Fruit fly (Drosophila melanogaster) whole organism, embryonic: ENCODE measurements around the gene DCTN6-p27.

Source experiments
- CG11504 ChIP-seq: fragments of 200-800 bp; sonication (Bioruptor generic); optimal IDR thresholded peaks from 3 replicates; lab custom pipeline; 2019; ENCODE audit warnings: missing biosample characterization, mild to moderate bottlenecking, missing genetic modification characterization, moderate library complexity
- CG11696 ChIP-seq: fragments of 200-800 bp; sonication (Bioruptor generic); IDR thresholded peaks from 2 replicates; pipeline ENCODE4 v1.3.6; 2022; ENCODE audit warnings: missing biosample characterization, missing genetic modification characterization
- CG13624 ChIP-seq: fragments of 200-800 bp; sonication (Bioruptor generic); optimal IDR thresholded peaks from 2 replicates; lab custom pipeline; 2016; ENCODE audit warnings: missing biosample characterization, missing genetic modification characterization
- CG1647 ChIP-seq: fragments of 200-800 bp; sonication (Bioruptor generic); optimal IDR thresholded peaks from 3 replicates; lab custom pipeline; 2016; ENCODE audit warnings: missing biosample characterization, missing genetic modification characterization
- CG1792 ChIP-seq: fragments of 200-800 bp; sonication (Bioruptor generic); optimal IDR thresholded peaks from 2 replicates; lab custom pipeline; 2016; ENCODE audit warnings: missing biosample characterization, missing genetic modification characterization
- CG18599 ChIP-seq: fragments of 200-800 bp; sonication (Bioruptor generic); optimal IDR thresholded peaks from 3 replicates; lab custom pipeline; 2017; ENCODE audit warnings: missing biosample characterization, missing genetic modification characterization, mild to moderate bottlenecking, moderate library complexity, missing genetic modification reagents
- CG2712 ChIP-seq: fragments of 200-800 bp; optimal IDR thresholded peaks from 3 replicates; lab custom pipeline; 2019; ENCODE audit warnings: missing biosample characterization, mild to moderate bottlenecking, missing genetic modification characterization, moderate library complexity
- CG31388 ChIP-seq: fragments of 200-800 bp; sonication (Bioruptor generic); optimal IDR thresholded peaks from 2 replicates; lab custom pipeline; 2016; ENCODE audit warnings: missing biosample characterization, missing genetic modification characterization
- CG32767 ChIP-seq: fragments of 200-800 bp; sonication (Bioruptor generic); IDR thresholded peaks from 2 replicates; pipeline ENCODE4 v1.3.6; 2022; ENCODE audit warnings: missing biosample characterization, missing genetic modification characterization
- CG33557 ChIP-seq: fragments of 200-800 bp; sonication (Bioruptor generic); optimal IDR thresholded peaks from 2 replicates; lab custom pipeline; 2019; ENCODE audit warnings: missing biosample characterization, mild to moderate bottlenecking, missing genetic modification characterization, moderate library complexity
- CG34422 ChIP-seq: fragments of 200-800 bp; sonication (Bioruptor generic); IDR thresholded peaks from 3 replicates; pipeline ENCODE4 v1.3.6; 2022; ENCODE audit warnings: missing biosample characterization, missing genetic modification characterization
- CG4854 ChIP-seq: fragments of 200-800 bp; sonication (Bioruptor generic); optimal IDR thresholded peaks from 2 replicates; lab custom pipeline; 2016; ENCODE audit warnings: missing biosample characterization, missing genetic modification characterization, inconsistent platforms
- CG6654 ChIP-seq: fragments of 200-800 bp; sonication (Bioruptor generic); optimal IDR thresholded peaks from 2 replicates; lab custom pipeline; 2017; ENCODE audit warnings: missing biosample characterization, mild to moderate bottlenecking, missing genetic modification characterization
- CG8290 ChIP-seq, 3 experiments: fragments of 200-800 bp; sonication (Bioruptor generic); optimal IDR thresholded peaks; 2 replicates each; lab custom pipeline; 2016 to 2019; ENCODE audit warnings: missing biosample characterization in 3 of 3, missing genetic modification characterization in 3 of 3, mild to moderate bottlenecking in 2 of 3, moderate library complexity in 1 of 3
- CG8924 ChIP-seq: fragments of 200-800 bp; optimal IDR thresholded peaks from 3 replicates; lab custom pipeline; 2019; ENCODE audit warnings: missing biosample characterization, mild to moderate bottlenecking, missing genetic modification characterization, moderate library complexity
- CG9609 ChIP-seq: fragments of 200-800 bp; sonication (Bioruptor generic); optimal IDR thresholded peaks from 3 replicates; lab custom pipeline; 2016; ENCODE audit warnings: missing biosample characterization, missing genetic modification characterization
- CG9817 ChIP-seq: fragments of 200-800 bp; sonication (Bioruptor generic); optimal IDR thresholded peaks from 2 replicates; lab custom pipeline; 2018; ENCODE audit warnings: missing biosample characterization, mild to moderate bottlenecking, missing genetic modification characterization, moderate library complexity
- Gug ChIP-seq: fragments of 200-800 bp; sonication (Bioruptor generic); IDR thresholded peaks from 4 replicates; pipeline ENCODE4 v1.3.6; 2022; ENCODE audit warnings: missing biosample characterization, missing genetic modification characterization
- HLH3B ChIP-seq: fragments of 200-800 bp; sonication (Bioruptor generic); IDR thresholded peaks from 2 replicates; pipeline ENCODE4 v1.3.6; 2022; ENCODE audit warnings: missing biosample characterization, missing genetic modification characterization
- Kr ChIP-seq: fragments of 200-800 bp; sonication (Bioruptor generic); optimal IDR thresholded peaks from 2 replicates; lab custom pipeline; 2017; ENCODE audit warnings: missing biosample characterization, mild to moderate bottlenecking, missing genetic modification characterization
- Lpt ChIP-seq: fragments of >200 bp; optimal IDR thresholded peaks from 2 replicates; lab custom pipeline; 2018; ENCODE audit warnings: missing biosample characterization, missing genetic modification characterization
- MESR4 ChIP-seq: fragments of 200-800 bp; sonication (Bioruptor generic); optimal IDR thresholded peaks from 2 replicates; lab custom pipeline; 2018; ENCODE audit warnings: missing biosample characterization, mild to moderate bottlenecking, missing genetic modification characterization, moderate library complexity
- Med ChIP-seq: fragments of 200-800 bp; sonication (Bioruptor generic); peaks from one replicate; lab custom pipeline; 2016; ENCODE audit warnings: missing biosample characterization, missing genetic modification characterization, mild to moderate bottlenecking, inconsistent platforms, moderate library complexity
- Oli ChIP-seq: fragments of 200-800 bp; sonication (Bioruptor generic); optimal IDR thresholded peaks from 2 replicates; lab custom pipeline; 2018; ENCODE audit warnings: missing biosample characterization, mild to moderate bottlenecking, missing genetic modification characterization, moderate library complexity
- PHDP ChIP-seq: fragments of 200-800 bp; sonication (Bioruptor generic); optimal IDR thresholded peaks from 3 replicates; lab custom pipeline; 2018; ENCODE audit warnings: missing biosample characterization, mild to moderate bottlenecking, missing genetic modification characterization, moderate library complexity
- Poxn ChIP-seq: fragments of 200-800 bp; sonication (Bioruptor generic); IDR thresholded peaks from 2 replicates; pipeline ENCODE4 v1.3.6; 2022; ENCODE audit warnings: missing biosample characterization, missing genetic modification characterization
- Scr ChIP-seq: fragments of 200-800 bp; sonication (Bioruptor generic); IDR thresholded peaks from 2 replicates; pipeline ENCODE4 v1.3.6; 2022; ENCODE audit warnings: missing biosample characterization, missing genetic modification characterization; ENCODE audit not compliant: partially characterized antibody
- bbx ChIP-seq: fragments of 200-800 bp; sonication (Bioruptor generic); IDR thresholded peaks from 2 replicates; pipeline ENCODE4 v1.3.6; 2022; ENCODE audit warnings: missing biosample characterization, missing genetic modification characterization; ENCODE audit not compliant: partially characterized antibody
- chm ChIP-seq: fragments of 200-800 bp; sonication (Bioruptor generic); IDR thresholded peaks from 2 replicates; pipeline ENCODE4 v1.3.6; 2022; ENCODE audit warnings: missing biosample characterization, missing genetic modification characterization
- dimm ChIP-seq: fragments of 200-800 bp; sonication (Bioruptor generic); IDR thresholded peaks from 2 replicates; pipeline ENCODE4 v1.3.6; 2022; ENCODE audit warnings: missing biosample characterization, missing genetic modification characterization
- en ChIP-seq: fragments of 200-800 bp; sonication (Bioruptor generic); optimal IDR thresholded peaks from 2 replicates; lab custom pipeline; 2016; ENCODE audit warnings: missing biosample characterization, missing genetic modification characterization
- fu2 ChIP-seq: fragments of 200-800 bp; sonication (Bioruptor generic); optimal IDR thresholded peaks from 2 replicates; lab custom pipeline; 2016; ENCODE audit warnings: missing biosample characterization, missing genetic modification characterization
- grn ChIP-seq: fragments of 200-800 bp; sonication (Bioruptor generic); optimal IDR thresholded peaks from 3 replicates; lab custom pipeline; 2017; ENCODE audit warnings: missing biosample characterization, missing genetic modification characterization
- gsb-n ChIP-seq: fragments of 200-800 bp; sonication (Bioruptor generic); optimal IDR thresholded peaks from 3 replicates; lab custom pipeline; 2018; ENCODE audit warnings: missing biosample characterization, mild to moderate bottlenecking, missing genetic modification characterization
- jing ChIP-seq: fragments of 200-800 bp; sonication (Bioruptor generic); optimal IDR thresholded peaks from 2 replicates; lab custom pipeline; 2018; ENCODE audit warnings: missing biosample characterization, mild to moderate bottlenecking, missing genetic modification characterization
- klu ChIP-seq: fragments of 200-800 bp; sonication (Bioruptor generic); IDR thresholded peaks from 2 replicates; pipeline ENCODE4 v1.3.6; 2022; ENCODE audit warnings: missing biosample characterization, missing genetic modification characterization
- lov ChIP-seq, 2 experiments: fragments of 200-800 bp in 1 of 2; fragments of >200 bp in 1 of 2; sonication (Bioruptor generic) in 1 of 2; IDR thresholded peaks in 1 of 2; optimal IDR thresholded peaks in 1 of 2; 2 replicates in 1 of 2; 3 replicates in 1 of 2; pipeline versions ENCODE4 v1.3.6 to Lab custom; 2017 to 2022; ENCODE audit warnings: missing biosample characterization in 1 of 2, missing genetic modification characterization in 1 of 2
- oc ChIP-seq: fragments of 200-800 bp; sonication (Bioruptor generic); optimal IDR thresholded peaks from 2 replicates; lab custom pipeline; 2018; ENCODE audit warnings: missing biosample characterization, mild to moderate bottlenecking, missing genetic modification characterization, moderate library complexity
- ranshi ChIP-seq: fragments of 200-800 bp; sonication (Bioruptor generic); IDR thresholded peaks from 2 replicates; pipeline ENCODE4 v1.3.6; 2022; ENCODE audit warnings: missing biosample characterization, missing genetic modification characterization
- row ChIP-seq: fragments of 200-800 bp; sonication (Bioruptor generic); IDR thresholded peaks from 3 replicates; pipeline ENCODE4 v1.3.6; 2022; ENCODE audit warnings: missing biosample characterization, missing genetic modification characterization
- sens ChIP-seq: fragments of 200-800 bp; sonication (Bioruptor generic); peaks from one replicate; lab custom pipeline; 2016; ENCODE audit warnings: missing biosample characterization, missing genetic modification characterization
- sim ChIP-seq: fragments of 200-800 bp; sonication (Bioruptor generic); IDR thresholded peaks from 2 replicates; pipeline ENCODE4 v1.3.6; 2022; ENCODE audit warnings: missing biosample characterization, missing genetic modification characterization
- slbo ChIP-seq: fragments of 200-800 bp; sonication (Bioruptor generic); IDR thresholded peaks from 2 replicates; pipeline ENCODE4 v1.3.6; 2022; ENCODE audit warnings: missing biosample characterization, missing genetic modification characterization
- slp2 ChIP-seq: fragments of 200-800 bp; sonication (Bioruptor generic); optimal IDR thresholded peaks from 2 replicates; lab custom pipeline; 2016; ENCODE audit warnings: missing biosample characterization, missing genetic modification characterization
- sr ChIP-seq: fragments of 200-800 bp; sonication (Bioruptor generic); IDR thresholded peaks from 3 replicates; pipeline ENCODE4 v1.3.6; 2022; ENCODE audit warnings: missing biosample characterization, missing genetic modification characterization
- tll ChIP-seq, 2 experiments: fragments of 200-800 bp in 1 of 2; fragments of >200 bp in 1 of 2; sonication (Bioruptor generic) in 1 of 2; optimal IDR thresholded peaks; 2 replicates each; lab custom pipeline; 2017 to 2019; ENCODE audit warnings: missing biosample characterization in 2 of 2, missing genetic modification characterization in 2 of 2, mild to moderate bottlenecking in 1 of 2, moderate library complexity in 1 of 2
- trem ChIP-seq: fragments of 200-800 bp; optimal IDR thresholded peaks from 3 replicates; lab custom pipeline; 2019; ENCODE audit warnings: missing biosample characterization, mild to moderate bottlenecking, missing genetic modification characterization, moderate library complexity
- vvl ChIP-seq: fragments of 200-800 bp; sonication (Bioruptor generic); IDR thresholded peaks from 2 replicates; pipeline ENCODE4 v1.3.6; 2022; ENCODE audit warnings: missing biosample characterization, missing genetic modification characterization

DCTN6-p27 gene

dm6 chr2L:19134366-19134689, 2.2 kb downstream of the DCTN6-p27 start (continued):
- TF ChIP-seq CG13624 (no peak), CG4854 (GFP tag; lab: Kevin White, UChicago) (no peak), vvl (GFP tag; lab: Robert Waterston, UW) (peak; percentile 56), CG8924 (tag; lab: Kevin White, UChicago) (no peak), sr (GFP tag; lab: Robert Waterston, UW) (no peak)

- TF ChIP-seq Oli (tag; lab: Kevin White, UChicago) (no peak), grn (GFP tag; lab: Kevin White, UChicago) (no peak), Med (GFP tag; lab: Kevin White, UChicago) (peak; percentile 80), slp2 (GFP tag; lab: Kevin White, UChicago) (no peak), Scr (GFP tag; lab: Robert Waterston, UW) (peak; percentile 25; the same call in 1 of the 2 replicates), CG2712 (tag; lab: Kevin White, UChicago) (peak; percentile 23), CG8290 (GFP tag; optimal IDR thresholded peaks at IDR 0.05; lab: Kevin White, UChicago) (peak; percentile 15), CG8290 (tag; optimal IDR thresholded peaks at IDR 0.05; lab: Kevin White, UChicago) (peak; percentile 18 to 50), bbx (peak; percentile 57), CG33557 (GFP tag; lab: Kevin White, UChicago) (peak; percentile 2), CG9609 (GFP tag; lab: Kevin White, UChicago) (no peak), Gug (GFP tag; lab: Robert Waterston, UW) (no peak), CG18599 (GFP tag; lab: Kevin White, UChicago) (peak; percentile 17), Lpt (GFP tag; lab: Kevin White, UChicago) (peak; percentile 71), Kr (peak; percentile 69), PHDP (tag; lab: Kevin White, UChicago) (peak; percentile 14), CG34422 (peak; percentile 67; the same call in 1 of the 3 replicates), sim (GFP tag; lab: Robert Waterston, UW) (no peak), fu2 (no peak), gsb-n (peak; percentile 43), oc (tag; lab: Kevin White, UChicago) (peak; percentile 52), en (GFP tag; lab: Kevin White, UChicago) (no peak), dimm (no peak), CG11504 (tag; lab: Kevin White, UChicago) (peak; percentile 43), CG6654 (no peak), slbo (peak; percentile 25), sens (GFP tag; lab: Kevin White, UChicago) (peak; percentile 84), klu (GFP tag; lab: Robert Waterston, UW) (peak; percentile 12; the same call in 1 of the 2 replicates), tll (GFP tag; optimal IDR thresholded peaks at IDR 0.05; lab: Kevin White, UChicago) (peak in 1 of 2 experiments; percentile 30), jing (GFP tag; lab: Kevin White, UChicago) (no peak), MESR4 (GFP tag; lab: Kevin White, UChicago) (no peak), CG31388 (GFP tag; lab: Kevin White, UChicago) (no peak), HLH3B (GFP tag; lab: Robert Waterston, UW) (peak; percentile 13; the same call in 1 of the 2 replicates), Poxn (no peak), CG1647 (GFP tag; lab: Kevin White, UChicago) (no peak), CG1792 (GFP tag; lab: Kevin White, UChicago) (no peak), ranshi (GFP tag; lab: Robert Waterston, UW) (no peak), CG9817 (tag; lab: Kevin White, UChicago) (no peak), CG11696 (GFP tag; lab: Robert Waterston, UW) (0 out of 2 replicates have a peak, but pooled peaks have one; percentile 17), trem (tag; lab: Kevin White, UChicago) (peak; percentile 6), lov (optimal IDR thresholded peaks at IDR 0.05; lab: Kevin White, UChicago) (no peak), lov (GFP tag; IDR thresholded peaks at IDR 0.05; lab: Robert Waterston, UW) (peak; percentile 66; the same call in 1 of the 3 replicates), CG32767 (GFP tag; lab: Robert Waterston, UW) (peak; percentile 83), chm (GFP tag; lab: Robert Waterston, UW) (0 out of 2 replicates have a peak, but pooled peaks have one; percentile 30), row (GFP tag; lab: Robert Waterston, UW) (peak; percentile 67)
Observed at dm6 chr2L:19134814-19135523, 2.8 kb downstream of the DCTN6-p27 start, which contains the start of gene Polr1D. Gene Polr1D (minus strand): TSS chr2L:19135233.
